Fruit fly (Drosophila melanogaster) S2 (cell line): ENCODE measurements around the gene CG13713.

ENCODE experiments used
- CG8478 ChIP-seq: fragments of >200 bp; optimal IDR thresholded peaks from 2 replicates; lab custom pipeline; 2018
- CTCF ChIP-seq, 2 experiments: fragments of >200 bp; optimal IDR thresholded peaks; 2 replicates each; lab custom pipeline; 2018

dm6 chr3L:4729805-4730204, 32.4 kb downstream of the CG13713 start:
- TF ChIP-seq CG8478 (lab: Kevin White, UChicago) (no peak), CTCF (optimal IDR thresholded peaks at IDR 0.05; lab: Kevin White, UChicago) (no peak)
